Worm (Caenorhabditis elegans): Measurements from ENCODE around the gene K09C4.1.

Gene K09C4.1

DNA sequence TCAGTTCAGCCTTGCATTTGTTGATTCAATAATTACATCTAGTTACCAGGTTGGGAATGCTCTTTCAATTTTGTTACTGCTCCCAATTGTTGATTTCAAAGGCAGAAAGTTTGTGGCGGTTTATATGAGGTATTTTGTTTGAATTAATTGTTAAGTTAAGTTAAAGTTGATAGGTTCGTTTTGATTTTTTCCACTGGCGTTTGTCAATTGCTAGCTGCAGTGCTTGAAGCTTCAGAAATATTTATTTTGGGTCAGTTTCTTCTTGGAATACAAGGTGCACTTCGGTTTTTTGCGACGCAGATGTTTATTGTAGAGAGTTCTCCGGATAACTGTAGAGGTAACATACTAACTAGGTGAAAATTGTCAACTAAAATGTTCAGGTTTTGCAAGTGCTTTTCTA lies 3.1 kb downstream of the K09C4.1 start, which contains the start of gene F11D5.5:
TSS of gene F11D5.5 (plus strand) at position 301 of the 400 bp plus-strand sequence.
- no peak for TF ChIP-seq ceh-31 (tag; optimal IDR thresholded peaks at IDR 0.05)
- no peak for TF ChIP-seq fax-1 (tag; optimal IDR thresholded peaks at IDR 0.05)
- no peak for TF ChIP-seq nhr-232 (tag; optimal IDR thresholded peaks at IDR 0.05)
- no peak for TF ChIP-seq mec-3 (tag; optimal IDR thresholded peaks at IDR 0.05; ENCODE audit: borderline replicate concordance)
- TF ChIP-seq pat-9 (tag; optimal IDR thresholded peaks at IDR 0.05): no peak
- TF ChIP-seq ceh-22 (tag; optimal IDR thresholded peaks at IDR 0.05): no peak
- no peak for TF ChIP-seq ref-2 (tag; optimal IDR thresholded peaks at IDR 0.05)

DNA sequence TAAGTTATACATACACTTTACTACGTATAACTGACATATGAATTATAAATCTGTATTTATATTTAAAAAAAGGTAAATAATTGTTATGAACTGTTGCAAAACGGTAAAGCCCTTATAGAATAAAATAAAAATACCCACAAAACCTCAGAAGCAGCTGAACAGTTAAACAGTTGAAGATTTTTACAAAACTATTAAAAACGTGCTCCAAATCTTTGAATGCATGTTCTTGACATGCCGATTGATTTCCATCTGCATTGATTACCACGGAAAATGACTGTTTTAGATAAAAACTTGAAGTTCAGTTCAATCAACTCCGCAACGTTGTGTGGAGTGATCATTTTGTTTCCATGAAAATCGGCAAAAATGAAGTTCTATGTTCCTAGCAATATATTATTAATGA lies 5.4 kb downstream of the K09C4.1 start, which contains the start of gene F11D5.7:
TSS of gene F11D5.7 (plus strand) at position 301 of the 400 bp plus-strand sequence.
- TF ChIP-seq ceh-14 (tag; optimal IDR thresholded peaks at IDR 0.05) (no peak), pag-3 (tag; optimal IDR thresholded peaks at IDR 0.05; ENCODE audit: borderline replicate concordance) (no peak), pat-9 (tag; optimal IDR thresholded peaks at IDR 0.05) (no peak), ref-2 (tag; optimal IDR thresholded peaks at IDR 0.05) (no peak), nhr-11 (tag; optimal IDR thresholded peaks at IDR 0.05) (no peak), pqm-1 (tag; optimal IDR thresholded peaks at IDR 0.05) (no peak), ceh-24 (tag; optimal IDR thresholded peaks at IDR 0.05) (no peak), eyg-1 (tag; optimal IDR thresholded peaks at IDR 0.05) (no peak), pax-1 (tag; optimal IDR thresholded peaks at IDR 0.05) (no peak), T23F11.4 (GFP tag; optimal IDR thresholded peaks at IDR 0.05) (no peak), fkh-6 (tag; optimal IDR thresholded peaks at IDR 0.05) (no peak), sdc-2 (tag; optimal IDR thresholded peaks at IDR 0.05) (no peak), ahr-1 (tag; optimal IDR thresholded peaks at IDR 0.05) (no peak), ttx-3 (tag; optimal IDR thresholded peaks at IDR 0.05) (no peak), dve-1 (tag; optimal IDR thresholded peaks at IDR 0.05) (no peak)

DNA sequence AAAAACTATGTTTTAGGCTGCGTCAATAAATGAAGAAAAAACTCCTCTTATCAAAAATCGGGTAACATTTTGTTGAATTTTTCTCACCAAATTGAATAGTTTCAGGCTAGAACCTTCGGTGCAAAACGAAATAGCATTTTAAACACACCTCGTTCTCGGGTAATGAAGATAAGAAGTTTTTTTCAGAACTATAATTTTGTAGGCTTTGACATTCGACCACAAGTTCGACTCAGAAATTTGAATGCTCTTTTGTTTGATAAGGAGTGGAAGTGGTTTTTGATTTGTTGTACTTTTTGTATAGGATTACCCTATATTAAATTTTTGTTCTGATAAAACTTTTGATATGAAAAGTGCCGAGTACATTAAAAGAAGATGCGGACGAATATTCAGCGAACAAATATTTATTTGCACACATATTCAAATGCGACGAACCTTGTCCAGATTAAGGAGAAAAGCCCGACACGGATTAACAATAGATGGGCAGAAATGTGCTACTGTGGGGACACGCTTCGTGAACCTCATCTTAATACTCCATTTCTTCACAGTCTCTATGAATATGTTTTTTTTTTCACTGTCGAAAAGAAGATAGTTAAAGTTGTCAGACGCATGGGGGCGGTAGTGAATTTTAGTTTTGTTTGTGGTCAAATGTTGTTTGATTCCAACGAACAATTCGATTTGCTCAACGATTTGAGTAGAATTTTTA lies 8.1 kb downstream of the K09C4.1 start:
- TF ChIP-seq madf-2 (tag; optimal IDR thresholded peaks at IDR 0.05) (no peak), pax-1 (tag; optimal IDR thresholded peaks at IDR 0.05) (peak; percentile 99)

DNA sequence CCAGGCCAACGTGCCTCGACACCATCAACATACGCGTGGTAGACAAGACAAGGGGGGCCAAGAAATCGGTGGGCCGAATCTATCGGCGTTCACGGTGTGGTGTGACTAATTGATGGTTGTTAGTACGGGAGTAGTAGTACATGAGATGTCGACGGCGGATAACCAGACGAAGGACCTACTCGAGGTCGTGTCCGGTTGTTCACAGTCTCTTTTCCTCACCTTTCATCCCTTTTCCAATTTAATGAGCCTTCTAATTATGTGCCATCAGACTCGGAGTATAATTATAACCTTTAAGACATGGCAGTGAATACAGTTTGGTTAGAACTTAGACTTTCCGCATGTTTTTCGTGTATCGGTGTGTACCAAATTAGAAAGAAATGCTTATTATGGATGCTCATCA lies 12.0 kb downstream of the K09C4.1 start:
- TF ChIP-seq K09A11.1 (tag; optimal IDR thresholded peaks at IDR 0.05; ENCODE audit: insufficient read depth): no peak

DNA sequence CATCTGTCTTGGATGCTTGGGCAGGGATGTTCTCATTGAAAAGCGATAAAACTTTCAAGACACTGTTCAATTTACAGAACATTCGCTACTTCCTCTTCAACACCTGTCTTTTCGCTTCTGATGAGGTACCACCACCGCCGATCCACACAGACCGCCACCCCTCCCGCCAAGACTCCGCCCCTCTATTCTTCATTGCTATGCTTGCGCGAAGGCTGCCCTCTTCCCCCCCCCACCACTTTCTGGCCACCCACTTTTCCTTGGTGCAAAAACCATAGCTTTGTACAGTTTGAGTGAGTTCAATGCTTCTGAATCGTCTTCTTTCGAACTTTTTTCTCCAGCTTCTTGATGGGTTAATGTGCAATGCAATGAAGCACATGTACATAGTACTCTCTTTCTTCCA lies 15.3 kb downstream of the K09C4.1 start:
- no peak for TF ChIP-seq ceh-14 (tag; optimal IDR thresholded peaks at IDR 0.05)
- TF ChIP-seq lim-6 (tag; optimal IDR thresholded peaks at IDR 0.05): no peak
- TF ChIP-seq elt-4 (tag; optimal IDR thresholded peaks at IDR 0.05): no peak
- TF ChIP-seq ceh-30 (tag; optimal IDR thresholded peaks at IDR 0.05): no peak
- TF ChIP-seq hlh-8 (tag; optimal IDR thresholded peaks at IDR 0.05): no peak
- TF ChIP-seq nhr-232 (tag; optimal IDR thresholded peaks at IDR 0.05): no peak
- TF ChIP-seq K09A11.1 (tag; optimal IDR thresholded peaks at IDR 0.05; ENCODE audit: insufficient read depth): no peak
- TF ChIP-seq unc-3 (GFP tag; conservative IDR thresholded peaks at IDR 0.05): no peak
- TF ChIP-seq unc-3 (tag; optimal IDR thresholded peaks at IDR 0.05): no peak
- TF ChIP-seq pax-1 (tag; optimal IDR thresholded peaks at IDR 0.05): no peak
- TF ChIP-seq ceh-19 (GFP tag; optimal IDR thresholded peaks at IDR 0.05): no peak
- TF ChIP-seq pqm-1 (tag; optimal IDR thresholded peaks at IDR 0.05): no peak

DNA sequence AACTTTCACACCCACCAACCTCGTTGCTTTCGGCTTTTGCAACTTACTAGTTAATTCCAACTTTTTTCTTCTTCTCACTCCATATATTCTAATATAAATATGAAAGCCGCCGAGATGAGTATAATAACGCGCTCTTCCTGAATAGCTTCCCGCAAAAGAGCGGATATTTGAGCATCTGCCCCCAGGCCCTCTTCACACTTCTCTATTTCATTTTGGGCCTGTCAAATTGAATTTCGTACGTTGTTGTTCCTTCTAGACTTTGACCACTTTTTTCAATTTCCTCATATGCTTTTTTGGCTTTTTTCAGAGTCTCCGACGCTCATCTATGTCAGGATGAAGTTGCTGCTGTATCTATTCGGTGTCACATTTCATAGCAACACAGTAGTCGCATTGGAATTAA lies 16.3 kb downstream of the K09C4.1 start, which contains the start of gene ddr-2:
TSS of gene ddr-2 (plus strand) at position 301 of the 400 bp plus-strand sequence.
- TF ChIP-seq ceh-34 (tag; optimal IDR thresholded peaks at IDR 0.05): peak; percentile 27
- peak; percentile 43 for TF ChIP-seq unc-42 (tag; optimal IDR thresholded peaks at IDR 0.05)
- TF ChIP-seq elt-4 (tag; optimal IDR thresholded peaks at IDR 0.05): no peak
